Worm (Caenorhabditis elegans) whole organism, L4 larva: ENCODE results near the gene fbxb-20.
A peak's percentile ranks its signal among the peaks of the same experiment; 100 is the strongest.

Source experiments
- F49E8.2 ChIP-seq: sonication (generic microtip); optimal IDR thresholded peaks from 2 replicates; lab custom pipeline; 2016; ENCODE audit warnings: missing compliant biosample characterization, mild to moderate bottlenecking, missing genetic modification characterization, borderline replicate concordance
- T20F7.1 ChIP-seq: fragments of 200-800 bp; sonication (Bioruptor generic); optimal IDR thresholded peaks from 2 replicates; lab custom pipeline; 2018; ENCODE audit warnings: mild to moderate bottlenecking, missing genetic modification characterization, missing compliant biosample characterization
- Y5F2A.4 ChIP-seq: fragments of 200-800 bp; sonication (Bioruptor generic); optimal IDR thresholded peaks from 2 replicates; lab custom pipeline; 2018; ENCODE audit warnings: mild to moderate bottlenecking, missing genetic modification characterization, missing compliant biosample characterization
- ZK337.2 ChIP-seq: fragments of 200-800 bp; sonication (Bioruptor generic); IDR thresholded peaks from 2 replicates; pipeline ENCODE4 v1.3.6; 2022; ENCODE audit warnings: missing genetic modification reagents, missing genetic modification characterization, missing compliant biosample characterization
- aha-1 ChIP-seq: fragments of 150-350 bp; peaks from one replicate; lab custom pipeline; 2014; ENCODE audit warnings: missing biosample characterization, missing genetic modification characterization
- ctbp-1 ChIP-seq: fragments of 200-800 bp; sonication (Bioruptor generic); IDR thresholded peaks from 2 replicates; pipeline ENCODE4 v1.3.6; 2022; ENCODE audit warnings: missing genetic modification reagents, missing genetic modification characterization, missing compliant biosample characterization
- daf-16 ChIP-seq, 3 experiments: sonication (generic microtip); optimal IDR thresholded peaks; 2 replicates each; lab custom pipeline; 2016 to 2017; ENCODE audit warnings: missing genetic modification characterization in 3 of 3, missing genetic modification reagents in 3 of 3, mild to moderate bottlenecking in 2 of 3, missing compliant biosample characterization in 2 of 3, missing biosample characterization in 1 of 3, moderate library complexity in 1 of 3
- daf-8 ChIP-seq: fragments of 200-800 bp; sonication (Bioruptor generic); IDR thresholded peaks from 2 replicates; pipeline ENCODE4 v1.3.6; 2022; ENCODE audit warnings: missing genetic modification characterization, missing compliant biosample characterization
- duxl-1 ChIP-seq: sonication (generic microtip); optimal IDR thresholded peaks from 2 replicates; lab custom pipeline; 2016; ENCODE audit warnings: mild to moderate bottlenecking, missing genetic modification characterization, moderate library complexity, missing compliant biosample characterization; ENCODE audit not compliant: poor library complexity
- egl-27 ChIP-seq: sonication (generic microtip); optimal IDR thresholded peaks from 3 replicates; lab custom pipeline; 2017; ENCODE audit warnings: missing biosample characterization, missing genetic modification reagents, missing genetic modification characterization
- fkh-10 ChIP-seq: fragments of 150-350 bp; optimal IDR thresholded peaks from 2 replicates; lab custom pipeline; 2014; ENCODE audit warnings: missing biosample characterization, missing genetic modification reagents, missing genetic modification characterization
- hif-1 ChIP-seq, 2 experiments: sonication (generic microtip); optimal IDR thresholded peaks; 2 replicates each; lab custom pipeline; 2016 to 2017; ENCODE audit warnings: missing compliant biosample characterization in 2 of 2, missing genetic modification characterization in 2 of 2, missing genetic modification reagents in 2 of 2, missing genotype in 2 of 2, mild to moderate bottlenecking in 1 of 2
- hlh-11 ChIP-seq: fragments of 200-800 bp; sonication (Bioruptor generic); optimal IDR thresholded peaks from 2 replicates; lab custom pipeline; 2018; ENCODE audit warnings: mild to moderate bottlenecking, missing genetic modification characterization, missing compliant biosample characterization
- hmg-1.1 ChIP-seq: fragments of 200-800 bp; sonication (Bioruptor generic); IDR thresholded peaks from 2 replicates; pipeline ENCODE4 v1.3.6; 2022; ENCODE audit warnings: missing genetic modification reagents, missing genetic modification characterization, missing compliant biosample characterization
- lin-13 ChIP-seq: fragments of 150-350 bp; optimal IDR thresholded peaks from 2 replicates; lab custom pipeline; 2014; ENCODE audit warnings: missing biosample characterization, missing genetic modification reagents, missing genetic modification characterization
- lir-3 ChIP-seq: sonication (generic microtip); optimal IDR thresholded peaks from 2 replicates; lab custom pipeline; 2016; ENCODE audit warnings: mild to moderate bottlenecking, missing genetic modification characterization, missing compliant biosample characterization
- madf-5 ChIP-seq, 2 experiments: fragments of 200-800 bp; sonication (Bioruptor generic); IDR thresholded peaks; 2 replicates each; pipeline ENCODE4 v1.3.6; 2022; ENCODE audit warnings: missing compliant biosample characterization in 2 of 2, missing genetic modification characterization in 2 of 2
- mdt-29 ChIP-seq: fragments of 200-800 bp; sonication (Bioruptor generic); IDR thresholded peaks from 2 replicates; pipeline ENCODE4 v1.3.6; 2022; ENCODE audit warnings: missing genetic modification reagents, missing genetic modification characterization, missing compliant biosample characterization
- mxl-3 ChIP-seq: fragments of 200-800 bp; sonication (Bioruptor generic); optimal IDR thresholded peaks from 2 replicates; lab custom pipeline; 2018; ENCODE audit warnings: mild to moderate bottlenecking, missing genetic modification characterization, missing compliant biosample characterization
- nhr-102 ChIP-seq: sonication (generic microtip); optimal IDR thresholded peaks from 2 replicates; lab custom pipeline; 2016; ENCODE audit warnings: mild to moderate bottlenecking, missing genetic modification characterization, moderate library complexity, missing compliant biosample characterization
- nhr-11 ChIP-seq: fragments of 150-350 bp; optimal IDR thresholded peaks from 2 replicates; lab custom pipeline; 2014; ENCODE audit warnings: missing biosample characterization, missing genetic modification characterization
- nhr-28 ChIP-seq: fragments of 150-350 bp; optimal IDR thresholded peaks from 2 replicates; lab custom pipeline; 2014; ENCODE audit warnings: missing biosample characterization, missing genetic modification characterization
- nhr-48 ChIP-seq: sonication (generic microtip); optimal IDR thresholded peaks from 2 replicates; lab custom pipeline; 2016; ENCODE audit warnings: mild to moderate bottlenecking, missing genetic modification characterization, missing compliant biosample characterization
- pqm-1 ChIP-seq: sonication (generic microtip); optimal IDR thresholded peaks from 2 replicates; lab custom pipeline; 2017; ENCODE audit warnings: missing biosample characterization, missing genetic modification characterization
- sdz-12 ChIP-seq: fragments of 200-800 bp; sonication (Bioruptor generic); optimal IDR thresholded peaks from 2 replicates; lab custom pipeline; 2018; ENCODE audit warnings: mild to moderate bottlenecking, missing genetic modification characterization, missing compliant biosample characterization
- snpc-4 ChIP-seq: fragments of 150-350 bp; optimal IDR thresholded peaks from 2 replicates; lab custom pipeline; 2014; ENCODE audit warnings: missing biosample characterization, missing genetic modification characterization
- unc-130 ChIP-seq: sonication (generic microtip); optimal IDR thresholded peaks from 2 replicates; lab custom pipeline; 2016; ENCODE audit warnings: missing genetic modification reagents, missing genetic modification characterization, missing compliant biosample characterization
- unc-62 ChIP-seq, 3 experiments: fragments of 150-350 bp in 1 of 3; sonication (generic microtip); optimal IDR thresholded peaks in 2 of 3; peaks in 1 of 3; 1 replicate in 1 of 3; 2 replicates in 2 of 3; lab custom pipeline; 2014 to 2017; ENCODE audit warnings: missing biosample characterization in 3 of 3, missing genetic modification characterization in 3 of 3, missing genetic modification reagents in 3 of 3, missing genotype in 1 of 3
- zip-2 ChIP-seq: fragments of 150-350 bp; optimal IDR thresholded peaks from 2 replicates; lab custom pipeline; 2014; ENCODE audit warnings: missing biosample characterization, missing genetic modification characterization
- ztf-7 ChIP-seq: fragments of 150-350 bp; optimal IDR thresholded peaks from 2 replicates; lab custom pipeline; 2014; ENCODE audit warnings: missing biosample characterization, missing genetic modification characterization

fbxb-20 gene

ce11 chrII:1624572-1624971, 25.8 kb downstream of the fbxb-20 start, which contains the start of gene fbxa-160:
Gene fbxa-160, minus strand, starts transcription at chrII:1624672.
- TF ChIP-seq unc-130 (GFP tag; lab: Kevin White, UChicago) = no peak

ce11 chrII:1621795-1622194, 28.6 kb downstream of the fbxb-20 start:
- no peak for TF ChIP-seq lir-3
- TF ChIP-seq hmg-1.1 (GFP tag; lab: Robert Waterston, UW) = no peak
- TF ChIP-seq ZK337.2 = no peak
- no peak for TF ChIP-seq daf-8 (GFP tag; lab: Robert Waterston, UW)
- no peak for TF ChIP-seq snpc-4 (tag; lab: Kevin White, UChicago)
- no peak for TF ChIP-seq T20F7.1
- no peak for TF ChIP-seq zip-2
- TF ChIP-seq daf-16 (GFP tag; optimal IDR thresholded peaks at IDR 0.05; lab: Kevin White, UChicago) = no peak
- TF ChIP-seq daf-16 (tag; optimal IDR thresholded peaks at IDR 0.05; lab: Kevin White, UChicago) = no peak
- TF ChIP-seq hif-1 (tag; optimal IDR thresholded peaks at IDR 0.05; lab: Kevin White, UChicago) = no peak
- TF ChIP-seq ctbp-1 (GFP tag; lab: Robert Waterston, UW) = no peak
- TF ChIP-seq unc-62 (GFP tag; optimal IDR thresholded peaks at IDR 0.05 in 1 of 2; lab: Kevin White, UChicago) = peak in 1 of 2 experiments; percentile 71
- TF ChIP-seq unc-62 (tag; optimal IDR thresholded peaks at IDR 0.05; lab: Kevin White, UChicago) = no peak
- peak; percentile 15 for TF ChIP-seq mxl-3
- TF ChIP-seq pqm-1 (tag; lab: Kevin White, UChicago) = peak; percentile 95
- no peak for TF ChIP-seq nhr-11 (tag; lab: Kevin White, UChicago)
- TF ChIP-seq nhr-102 (tag; lab: Kevin White, UChicago) = no peak
- no peak for TF ChIP-seq duxl-1 (tag; lab: Kevin White, UChicago)
- no peak for TF ChIP-seq egl-27 (tag; lab: Kevin White, UChicago)
- no peak for TF ChIP-seq Y5F2A.4
- no peak for TF ChIP-seq sdz-12 (GFP tag; lab: Kevin White, UChicago)
- TF ChIP-seq nhr-28 = peak; percentile 45

- TF ChIP-seq nhr-48 (tag; lab: Kevin White, UChicago) = no peak
- TF ChIP-seq, all 104 proteins: peak for 0
Measured at ce11 chrII:1621180-1621579, 29.2 kb downstream of the fbxb-20 start, which contains the start of gene fbxa-158. Gene fbxa-158, minus strand, starts transcription at chrII:1621280.

ce11 chrII:1618948-1619347, 31.5 kb downstream of the fbxb-20 start, which contains the start of gene fbxa-166:
Gene fbxa-166, minus strand, starts transcription at chrII:1619048.
- TF ChIP-seq aha-1 (peak; percentile 45), ctbp-1 (GFP tag; lab: Robert Waterston, UW) (no peak), lin-13 (GFP tag; lab: Kevin White, UChicago) (no peak), nhr-102 (tag; lab: Kevin White, UChicago) (no peak), fkh-10 (GFP tag; lab: Kevin White, UChicago) (no peak)

- no peak for TF ChIP-seq madf-5 (GFP tag; IDR thresholded peaks at IDR 0.05; lab: Robert Waterston, UW)
- no peak for TF ChIP-seq hlh-11
- TF ChIP-seq ztf-7 (tag; lab: Kevin White, UChicago) = no peak
- peak in 1 of 2 experiments; percentile 36 for TF ChIP-seq unc-62 (GFP tag; optimal IDR thresholded peaks at IDR 0.05 in 1 of 2; lab: Kevin White, UChicago)
- no peak for TF ChIP-seq unc-62 (tag; optimal IDR thresholded peaks at IDR 0.05; lab: Kevin White, UChicago)
Measured at ce11 chrII:1616382-1616781, 34.0 kb downstream of the fbxb-20 start, which contains the start of gene fbxa-165. Gene fbxa-165, minus strand, starts transcription at chrII:1616482.

- no peak for TF ChIP-seq F49E8.2
- TF ChIP-seq daf-16 (GFP tag; optimal IDR thresholded peaks at IDR 0.05; lab: Kevin White, UChicago) = no peak
- peak; percentile 73 for TF ChIP-seq daf-16 (tag; optimal IDR thresholded peaks at IDR 0.05; lab: Kevin White, UChicago)
- no peak for TF ChIP-seq mdt-29 (GFP tag; lab: Robert Waterston, UW)
- peak; percentile 13 for TF ChIP-seq nhr-28
Measured at ce11 chrII:1613972-1614371, 36.4 kb downstream of the fbxb-20 start, which contains the start of gene fbxa-164. Gene fbxa-164, minus strand, starts transcription at chrII:1614072.
